Fruit fly (Drosophila melanogaster) whole organism, prepupa: ENCODE data around the gene Zmynd8.

Source experiments
- Blimp-1 ChIP-seq: fragments of 200-800 bp; sonication (Bioruptor generic); optimal IDR thresholded peaks from 3 replicates; lab custom pipeline; 2017; ENCODE audit warnings: missing biosample characterization, missing genetic modification characterization, mild to moderate bottlenecking, moderate library complexity, missing genetic modification reagents
- CG10631 ChIP-seq: fragments of 200-800 bp; sonication (Bioruptor generic); optimal IDR thresholded peaks from 2 replicates; lab custom pipeline; 2016; ENCODE audit warnings: missing biosample characterization, missing genetic modification characterization
- CG11294 ChIP-seq: fragments of 200-800 bp; sonication (Bioruptor generic); IDR thresholded peaks from 2 replicates; pipeline ENCODE4 v1.3.6; 2022; ENCODE audit warnings: missing biosample characterization, missing genetic modification characterization
- CG11762 ChIP-seq: fragments of 200-800 bp; sonication (Bioruptor generic); optimal IDR thresholded peaks from 3 replicates; lab custom pipeline; 2016; ENCODE audit warnings: missing biosample characterization, missing genetic modification characterization; ENCODE audit not compliant: insufficient read depth
- CG11902 ChIP-seq: fragments of 200-800 bp; sonication (Bioruptor generic); optimal IDR thresholded peaks from 3 replicates; lab custom pipeline; 2016; ENCODE audit warnings: missing biosample characterization, missing genetic modification characterization
- CG15336 ChIP-seq: fragments of 200-800 bp; sonication (Bioruptor generic); IDR thresholded peaks from 2 replicates; pipeline ENCODE4 v1.3.6; 2022; ENCODE audit warnings: missing biosample characterization, missing genetic modification characterization
- CG1621 ChIP-seq: fragments of 200-800 bp; sonication (Bioruptor generic); optimal IDR thresholded peaks from 3 replicates; lab custom pipeline; 2018; ENCODE audit warnings: missing biosample characterization, mild to moderate bottlenecking, missing genetic modification characterization
- CG16779 ChIP-seq: fragments of 200-800 bp; sonication (Bioruptor generic); optimal IDR thresholded peaks from 3 replicates; lab custom pipeline; 2017; ENCODE audit warnings: missing biosample characterization, mild to moderate bottlenecking, missing genetic modification characterization
- CG3032 ChIP-seq: fragments of 200-800 bp; optimal IDR thresholded peaks from 2 replicates; lab custom pipeline; 2019; ENCODE audit warnings: missing biosample characterization, mild to moderate bottlenecking, missing genetic modification characterization, moderate library complexity
- CG31627 ChIP-seq: fragments of 200-800 bp; sonication (Bioruptor generic); optimal IDR thresholded peaks from 3 replicates; lab custom pipeline; 2016; ENCODE audit warnings: missing biosample characterization, missing genetic modification characterization
- CG32006 ChIP-seq: fragments of 200-800 bp; sonication (Bioruptor generic); optimal IDR thresholded peaks from 3 replicates; lab custom pipeline; 2017; ENCODE audit warnings: missing biosample characterization, mild to moderate bottlenecking, missing genetic modification characterization
- CG34406 ChIP-seq: fragments of 200-800 bp; sonication (Bioruptor generic); optimal IDR thresholded peaks from 3 replicates; lab custom pipeline; 2016; ENCODE audit warnings: missing biosample characterization, missing genetic modification characterization
- CG3919 ChIP-seq: fragments of 200-800 bp; sonication (Bioruptor generic); optimal IDR thresholded peaks from 3 replicates; lab custom pipeline; 2016; ENCODE audit warnings: missing biosample characterization, missing genetic modification characterization
- CG4318 ChIP-seq: fragments of 200-800 bp; sonication (Bioruptor generic); optimal IDR thresholded peaks from 3 replicates; lab custom pipeline; 2017; ENCODE audit warnings: missing biosample characterization, mild to moderate bottlenecking, missing genetic modification characterization
- CG6163 ChIP-seq: fragments of 200-800 bp; sonication (Bioruptor generic); IDR thresholded peaks from 3 replicates; pipeline ENCODE4 v1.3.6; 2022; ENCODE audit warnings: missing biosample characterization, missing genetic modification characterization
- CG6792 ChIP-seq: fragments of 200-800 bp; sonication (Bioruptor generic); optimal IDR thresholded peaks from 3 replicates; lab custom pipeline; 2016; ENCODE audit warnings: missing biosample characterization, missing genetic modification characterization
- CG7368 ChIP-seq: fragments of 200-800 bp; sonication (Bioruptor generic); optimal IDR thresholded peaks from 3 replicates; lab custom pipeline; 2016; ENCODE audit warnings: missing biosample characterization, missing genetic modification characterization
- CG8119 ChIP-seq: fragments of 200-800 bp; sonication (Bioruptor generic); IDR thresholded peaks from 3 replicates; pipeline ENCODE4 v1.3.6; 2022; ENCODE audit warnings: missing biosample characterization, missing genetic modification characterization
- CG9139 ChIP-seq: fragments of 200-800 bp; sonication (Bioruptor generic); optimal IDR thresholded peaks from 3 replicates; lab custom pipeline; 2017; ENCODE audit warnings: missing biosample characterization, mild to moderate bottlenecking, missing genetic modification characterization
- Eip75B ChIP-seq: fragments of 200-800 bp; sonication (Bioruptor generic); optimal IDR thresholded peaks from 3 replicates; lab custom pipeline; 2016; ENCODE audit warnings: missing biosample characterization, missing genetic modification characterization
- Eip78C ChIP-seq: fragments of 200-800 bp; sonication (Bioruptor generic); peaks from one replicate; lab custom pipeline; 2016; ENCODE audit warnings: missing biosample characterization, missing genetic modification characterization
- Ets96B ChIP-seq: fragments of 200-800 bp; optimal IDR thresholded peaks from 2 replicates; lab custom pipeline; 2019; ENCODE audit warnings: missing biosample characterization, mild to moderate bottlenecking, missing genetic modification characterization, moderate library complexity
- Gug ChIP-seq: fragments of 200-800 bp; sonication (Bioruptor generic); IDR thresholded peaks from 2 replicates; pipeline ENCODE4 v1.3.6; 2022; ENCODE audit warnings: missing biosample characterization, missing genetic modification characterization
- Hr39 ChIP-seq: fragments of 200-800 bp; sonication (Bioruptor generic); optimal IDR thresholded peaks from 2 replicates; lab custom pipeline; 2016; ENCODE audit warnings: missing biosample characterization, missing genetic modification characterization
- Hr4 ChIP-seq: fragments of 200-800 bp; sonication (Bioruptor generic); optimal IDR thresholded peaks from 3 replicates; lab custom pipeline; 2016; ENCODE audit warnings: missing biosample characterization, missing genetic modification characterization
- Met ChIP-seq: fragments of 200-800 bp; sonication (Bioruptor generic); optimal IDR thresholded peaks from 3 replicates; lab custom pipeline; 2016; ENCODE audit warnings: missing biosample characterization, missing genetic modification characterization
- achi ChIP-seq: fragments of 200-800 bp; sonication (Bioruptor generic); optimal IDR thresholded peaks from 3 replicates; lab custom pipeline; 2016; ENCODE audit warnings: missing biosample characterization, missing genetic modification characterization
- acj6 ChIP-seq: fragments of 200-800 bp; sonication (Bioruptor generic); optimal IDR thresholded peaks from 3 replicates; lab custom pipeline; 2016; ENCODE audit warnings: missing biosample characterization, missing genetic modification characterization
- cyc ChIP-seq: fragments of 200-800 bp; sonication (Bioruptor generic); optimal IDR thresholded peaks from 3 replicates; lab custom pipeline; 2016; ENCODE audit warnings: missing biosample characterization, missing genetic modification characterization
- dsx ChIP-seq: fragments of 200-800 bp; optimal IDR thresholded peaks from 3 replicates; lab custom pipeline; 2019; ENCODE audit warnings: missing biosample characterization, mild to moderate bottlenecking, missing genetic modification characterization, moderate library complexity; ENCODE audit not compliant: poor library complexity, severe bottlenecking
- eg ChIP-seq: fragments of 200-800 bp; sonication (Bioruptor generic); IDR thresholded peaks from 3 replicates; pipeline ENCODE4 v1.3.6; 2022; ENCODE audit warnings: missing biosample characterization, missing genetic modification characterization
- esn ChIP-seq: fragments of 200-800 bp; sonication (Bioruptor generic); optimal IDR thresholded peaks from 2 replicates; lab custom pipeline; 2016; ENCODE audit warnings: missing biosample characterization, mild to moderate bottlenecking, missing genetic modification characterization, moderate library complexity
- fd59A ChIP-seq: fragments of 200-800 bp; sonication (Bioruptor generic); optimal IDR thresholded peaks from 2 replicates; lab custom pipeline; 2017; ENCODE audit warnings: missing biosample characterization, mild to moderate bottlenecking, missing genetic modification characterization, missing genetic modification reagents
- fd85E ChIP-seq: fragments of 200-800 bp; sonication (Bioruptor generic); optimal IDR thresholded peaks from 3 replicates; lab custom pipeline; 2016; ENCODE audit warnings: missing biosample characterization, missing genetic modification characterization
- fkh ChIP-seq: fragments of 200-800 bp; sonication (Bioruptor generic); optimal IDR thresholded peaks from 3 replicates; lab custom pipeline; 2017; ENCODE audit warnings: missing biosample characterization, mild to moderate bottlenecking, missing genetic modification characterization, moderate library complexity
- net ChIP-seq: fragments of 200-800 bp; sonication (Bioruptor generic); optimal IDR thresholded peaks from 3 replicates; lab custom pipeline; 2016; ENCODE audit warnings: missing biosample characterization, missing genetic modification characterization
- pdm3 ChIP-seq: fragments of 200-800 bp; sonication (Bioruptor generic); optimal IDR thresholded peaks from 3 replicates; lab custom pipeline; 2016; ENCODE audit warnings: missing biosample characterization, missing genetic modification characterization
- salr ChIP-seq, 2 experiments: fragments of 200-800 bp; sonication (Bioruptor generic); optimal IDR thresholded peaks; 3 replicates each; lab custom pipeline; 2016 to 2018; ENCODE audit warnings: missing biosample characterization in 2 of 2, missing genetic modification characterization in 2 of 2, mild to moderate bottlenecking in 1 of 2
- ss ChIP-seq, 2 experiments: fragments of 200-800 bp; sonication (Bioruptor generic); optimal IDR thresholded peaks; 2 replicates in 1 of 2; 3 replicates in 1 of 2; lab custom pipeline; 2017 to 2018; ENCODE audit warnings: mild to moderate bottlenecking in 2 of 2, missing biosample characterization in 2 of 2, missing genetic modification characterization in 2 of 2, moderate library complexity in 1 of 2
- svp ChIP-seq: fragments of 200-800 bp; sonication (Bioruptor generic); peaks from one replicate; lab custom pipeline; 2016; ENCODE audit warnings: missing biosample characterization, missing genetic modification characterization
- topi ChIP-seq: fragments of 200-800 bp; sonication (Bioruptor generic); optimal IDR thresholded peaks from 3 replicates; lab custom pipeline; 2016; ENCODE audit warnings: missing biosample characterization, missing genetic modification characterization

Gene Zmynd8

DNA sequence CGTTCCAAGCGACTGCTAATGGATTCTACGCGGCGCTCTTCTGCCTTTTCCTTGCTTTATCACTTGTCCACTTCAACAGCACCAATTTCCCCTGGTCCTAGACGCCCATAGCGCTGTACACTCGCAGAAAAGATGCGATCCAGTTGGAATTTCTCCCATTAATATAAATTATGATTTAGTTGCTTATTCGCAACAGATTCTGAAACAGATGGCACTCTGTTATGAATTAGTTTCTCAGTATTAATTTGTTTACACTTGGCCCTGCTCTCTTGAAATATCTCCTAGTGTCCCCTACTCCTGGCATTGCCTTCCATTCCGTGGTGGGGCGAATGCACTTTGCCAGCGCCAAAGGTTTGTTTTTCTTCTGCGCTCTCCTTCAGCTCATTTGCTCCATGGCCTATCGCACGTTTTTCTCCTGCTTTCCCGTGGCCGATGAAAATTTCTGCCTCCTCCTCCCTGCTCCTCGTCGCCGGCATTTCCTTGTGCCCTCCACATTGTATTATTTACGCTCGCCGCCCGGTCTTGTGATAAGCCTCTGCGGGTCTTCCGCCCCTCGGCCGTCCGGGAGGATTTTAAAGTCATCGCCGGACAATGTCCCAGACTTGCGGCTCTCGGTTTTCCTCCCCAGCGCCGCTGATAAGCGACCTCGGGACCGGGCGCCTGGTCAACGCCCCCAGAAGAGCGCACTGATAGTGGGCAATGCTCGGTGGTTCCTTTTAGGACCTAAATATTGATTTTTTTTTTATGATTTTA is 37.1 kb downstream of the Zmynd8 start (continued):
- TF ChIP-seq CG6792 (no peak), CG16779 (tag; lab: Kevin White, UChicago) (no peak), pdm3 (GFP tag; lab: Kevin White, UChicago) (peak; percentile 63), fd59A (GFP tag; lab: Kevin White, UChicago) (peak; percentile 16), net (GFP tag; lab: Kevin White, UChicago) (peak; percentile 31), CG3919 (GFP tag; lab: Kevin White, UChicago) (peak; percentile 79), Blimp-1 (GFP tag; lab: Kevin White, UChicago) (no peak), CG1621 (no peak), topi (GFP tag; lab: Kevin White, UChicago) (no peak)

DNA sequence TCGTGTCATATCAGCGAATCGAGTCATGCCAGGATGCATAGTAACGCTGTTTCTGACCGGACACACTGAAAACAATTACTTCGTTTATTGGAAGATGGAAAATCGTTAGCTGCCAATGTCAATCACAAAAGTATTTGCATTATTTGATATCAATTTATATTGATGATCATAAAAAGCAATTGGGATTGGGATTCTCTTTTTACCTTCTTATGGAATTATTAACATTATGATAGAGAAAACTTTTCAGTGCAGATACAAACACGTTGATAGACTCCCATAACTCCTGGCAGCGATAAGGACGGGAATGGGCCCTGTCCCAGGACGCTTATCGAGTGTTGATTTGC is 37.6 kb downstream of the Zmynd8 start:
- TF ChIP-seq CG3032 (tag; lab: Kevin White, UChicago) (no peak), fd85E (GFP tag; lab: Kevin White, UChicago) (no peak), Met (GFP tag; lab: Kevin White, UChicago) (no peak), fkh (no peak), CG3919 (GFP tag; lab: Kevin White, UChicago) (no peak), fd59A (GFP tag; lab: Kevin White, UChicago) (no peak), eg (no peak), CG8119 (GFP tag; lab: Robert Waterston, UW) (no peak), CG6163 (GFP tag; lab: Robert Waterston, UW) (no peak), CG1621 (no peak), CG34406 (GFP tag; lab: Kevin White, UChicago) (no peak), CG9139 (no peak), dsx (GFP tag; lab: Kevin White, UChicago) (no peak), achi (GFP tag; lab: Kevin White, UChicago) (no peak), CG31627 (no peak), CG11902 (no peak), CG4318 (GFP tag; lab: Kevin White, UChicago) (no peak), topi (GFP tag; lab: Kevin White, UChicago) (peak; percentile 14), CG7368 (no peak), net (GFP tag; lab: Kevin White, UChicago) (no peak), Hr39 (GFP tag; lab: Kevin White, UChicago) (no peak), cyc (GFP tag; lab: Kevin White, UChicago) (no peak), CG10631 (peak; percentile 10), ss (GFP tag; optimal IDR thresholded peaks at IDR 0.05; lab: Kevin White, UChicago) (no peak), Ets96B (tag; lab: Kevin White, UChicago) (peak; percentile 28), salr (GFP tag; optimal IDR thresholded peaks at IDR 0.05; lab: Kevin White, UChicago) (no peak), CG11294 (GFP tag; lab: Robert Waterston, UW) (no peak), Eip75B (GFP tag; lab: Kevin White, UChicago) (no peak), CG16779 (tag; lab: Kevin White, UChicago) (no peak), esn (GFP tag; lab: Kevin White, UChicago) (no peak), CG15336 (GFP tag; lab: Robert Waterston, UW) (0 out of 2 replicates have a peak, but pooled peaks have one; percentile 11), Gug (GFP tag; lab: Robert Waterston, UW) (no peak), CG32006 (peak; percentile 29), CG11762 (GFP tag; lab: Kevin White, UChicago) (no peak), acj6 (GFP tag; lab: Kevin White, UChicago) (no peak), Eip78C (GFP tag; lab: Kevin White, UChicago) (peak; percentile 66), Hr4 (peak; percentile 22), svp (GFP tag; lab: Kevin White, UChicago) (peak; percentile 61)
- TF ChIP-seq, all 60 proteins: peak for 8
